Worm (Caenorhabditis elegans) whole organism, L4/young adult: ENCODE data around the gene ins-21.

Experiments used
- W03F9.2 ChIP-seq: fragments of 150-350 bp; optimal IDR thresholded peaks from 2 replicates; lab custom pipeline; 2014; ENCODE audit warnings: missing biosample characterization, missing genetic modification characterization
- dao-5 ChIP-seq: sonication (generic microtip); optimal IDR thresholded peaks from 2 replicates; lab custom pipeline; 2016; ENCODE audit warnings: missing genotype, missing genetic modification characterization, moderate library complexity, missing compliant biosample characterization
- him-1 ChIP-seq: sonication (generic microtip); optimal IDR thresholded peaks from 2 replicates; lab custom pipeline; 2016; ENCODE audit warnings: missing genotype, missing genetic modification reagents, missing genetic modification characterization, missing compliant biosample characterization

DNA sequence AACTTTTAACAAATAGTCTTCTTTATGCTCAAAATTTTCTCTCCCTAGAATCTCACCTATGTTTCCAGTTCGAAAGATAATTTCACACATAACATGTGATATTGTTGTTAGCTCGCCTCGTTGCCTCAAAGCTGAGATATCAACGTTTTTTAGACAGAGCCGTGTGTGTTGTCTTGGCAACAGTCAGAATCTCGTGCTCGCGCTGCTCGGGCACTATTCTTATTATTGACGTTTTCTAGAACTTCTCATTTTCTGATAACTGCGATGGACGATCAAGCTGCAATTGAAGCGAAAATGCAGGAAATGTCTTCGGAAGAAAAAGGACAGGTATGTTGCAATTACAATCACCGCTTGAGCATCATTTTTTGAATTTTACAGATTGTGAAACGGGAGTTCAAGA lies 12.2 kb downstream of the ins-21 start, which contains the start of gene xbx-3:
- no peak for TF ChIP-seq dao-5 (tag; lab: Kevin White, UChicago)
- TF ChIP-seq him-1 (tag; lab: Kevin White, UChicago): no peak
- no peak for TF ChIP-seq W03F9.2 (tag; lab: Kevin White, UChicago)
